Worm (Caenorhabditis elegans) whole organism, late embryonic: Measurements from ENCODE around the gene clh-5.
A peak's percentile ranks its signal among the peaks of the same experiment; 100 is the strongest.

Source experiments
- T23F11.4 ChIP-seq: fragments of 200-800 bp; sonication (Bioruptor generic); optimal IDR thresholded peaks from 2 replicates; lab custom pipeline; 2018; ENCODE audit warnings: mild to moderate bottlenecking, missing genetic modification characterization, missing compliant biosample characterization
- ahr-1 ChIP-seq: sonication (generic microtip); optimal IDR thresholded peaks from 2 replicates; lab custom pipeline; 2016; ENCODE audit warnings: missing genetic modification characterization, missing compliant biosample characterization
- ceh-14 ChIP-seq: sonication (generic microtip); optimal IDR thresholded peaks from 2 replicates; lab custom pipeline; 2016; ENCODE audit warnings: missing genotype, missing genetic modification characterization, missing compliant biosample characterization
- ceh-18 ChIP-seq: sonication (generic microtip); optimal IDR thresholded peaks from 2 replicates; lab custom pipeline; 2016; ENCODE audit warnings: missing genetic modification characterization, missing compliant biosample characterization
- ceh-19 ChIP-seq: fragments of 200-800 bp; sonication (Bioruptor generic); optimal IDR thresholded peaks from 2 replicates; lab custom pipeline; 2018; ENCODE audit warnings: mild to moderate bottlenecking, missing genetic modification characterization, missing compliant biosample characterization
- ceh-24 ChIP-seq: sonication (generic microtip); optimal IDR thresholded peaks from 2 replicates; lab custom pipeline; 2016; ENCODE audit warnings: mild to moderate bottlenecking, missing genetic modification characterization, missing compliant biosample characterization
- ceh-30 ChIP-seq: fragments of 150-350 bp; optimal IDR thresholded peaks from 2 replicates; lab custom pipeline; 2014; ENCODE audit warnings: missing biosample characterization, missing genetic modification characterization
- ceh-45 ChIP-seq: fragments of 200-800 bp; sonication (Bioruptor generic); IDR thresholded peaks from 2 replicates; pipeline ENCODE4 v1.3.6; 2022; ENCODE audit warnings: missing genetic modification reagents, missing genetic modification characterization, missing compliant biosample characterization
- che-1 ChIP-seq: sonication (generic microtip); optimal IDR thresholded peaks from 2 replicates; lab custom pipeline; 2016; ENCODE audit warnings: mild to moderate bottlenecking, missing genetic modification characterization, missing compliant biosample characterization
- dmd-4 ChIP-seq: sonication (generic microtip); optimal IDR thresholded peaks from 2 replicates; lab custom pipeline; 2016; ENCODE audit warnings: borderline replicate concordance, missing genetic modification characterization, missing compliant biosample characterization
- dve-1 ChIP-seq: sonication (generic microtip); optimal IDR thresholded peaks from 2 replicates; lab custom pipeline; 2017; ENCODE audit warnings: antibody characterized with exemption, mild to moderate bottlenecking, missing genetic modification characterization, missing compliant biosample characterization
- elt-4 ChIP-seq: sonication (generic microtip); optimal IDR thresholded peaks from 2 replicates; lab custom pipeline; 2016; ENCODE audit warnings: missing genetic modification characterization, missing compliant biosample characterization
- ets-4 ChIP-seq: sonication (generic microtip); optimal IDR thresholded peaks from 2 replicates; lab custom pipeline; 2016; ENCODE audit warnings: missing genetic modification characterization, missing compliant biosample characterization
- fax-1 ChIP-seq: sonication (generic microtip); optimal IDR thresholded peaks from 2 replicates; lab custom pipeline; 2016; ENCODE audit warnings: missing genotype, missing genetic modification characterization, missing compliant biosample characterization
- fkh-10 ChIP-seq: fragments of 150-350 bp; optimal IDR thresholded peaks from 2 replicates; lab custom pipeline; 2014; ENCODE audit warnings: missing biosample characterization, missing genetic modification reagents, missing genetic modification characterization
- fkh-6 ChIP-seq: sonication (generic microtip); optimal IDR thresholded peaks from 2 replicates; lab custom pipeline; 2016; ENCODE audit warnings: missing genetic modification characterization, missing compliant biosample characterization
- hlh-13 ChIP-seq: fragments of 200-800 bp; sonication (Bioruptor generic); optimal IDR thresholded peaks from 2 replicates; lab custom pipeline; 2018; ENCODE audit warnings: mild to moderate bottlenecking, missing genetic modification characterization, missing compliant biosample characterization
- hlh-15 ChIP-seq: sonication (generic microtip); optimal IDR thresholded peaks from 2 replicates; lab custom pipeline; 2016; ENCODE audit warnings: missing genetic modification characterization, missing compliant biosample characterization
- hlh-30 ChIP-seq: sonication (generic microtip); optimal IDR thresholded peaks from 2 replicates; lab custom pipeline; 2017; ENCODE audit warnings: antibody characterized with exemption, missing genetic modification characterization, missing compliant biosample characterization; ENCODE audit not compliant: insufficient read depth
- hlh-6 ChIP-seq: sonication (generic microtip); optimal IDR thresholded peaks from 2 replicates; lab custom pipeline; 2016; ENCODE audit warnings: missing genotype, missing genetic modification characterization, missing compliant biosample characterization
- hlh-8 ChIP-seq: sonication (generic microtip); optimal IDR thresholded peaks from 2 replicates; lab custom pipeline; 2016; ENCODE audit warnings: missing genotype, missing genetic modification characterization, missing compliant biosample characterization
- madf-2 ChIP-seq: sonication (generic microtip); optimal IDR thresholded peaks from 2 replicates; lab custom pipeline; 2017; ENCODE audit warnings: missing genetic modification characterization, missing compliant biosample characterization
- mec-3 ChIP-seq: sonication (generic microtip); optimal IDR thresholded peaks from 2 replicates; lab custom pipeline; 2016; ENCODE audit warnings: borderline replicate concordance, missing genetic modification characterization, missing compliant biosample characterization
- nhr-11 ChIP-seq: fragments of 150-350 bp; optimal IDR thresholded peaks from 2 replicates; lab custom pipeline; 2014; ENCODE audit warnings: missing biosample characterization, missing genetic modification characterization
- npax-4 ChIP-seq: sonication (generic microtip); optimal IDR thresholded peaks from 2 replicates; lab custom pipeline; 2016; ENCODE audit warnings: missing genetic modification characterization, missing compliant biosample characterization
- pag-3 ChIP-seq: sonication (generic microtip); optimal IDR thresholded peaks from 2 replicates; lab custom pipeline; 2016; ENCODE audit warnings: missing compliant biosample characterization, missing genetic modification characterization, borderline replicate concordance
- pha-2 ChIP-seq: sonication (generic microtip); optimal IDR thresholded peaks from 2 replicates; lab custom pipeline; 2017; ENCODE audit warnings: mild to moderate bottlenecking, missing genetic modification characterization, missing compliant biosample characterization
- pqm-1 ChIP-seq: sonication (generic microtip); optimal IDR thresholded peaks from 2 replicates; lab custom pipeline; 2016; ENCODE audit warnings: missing genetic modification characterization, missing compliant biosample characterization
- pros-1 ChIP-seq: fragments of 150-350 bp; optimal IDR thresholded peaks from 2 replicates; lab custom pipeline; 2014; ENCODE audit warnings: missing biosample characterization, missing genetic modification reagents, missing genetic modification characterization
- ref-2 ChIP-seq: sonication (generic microtip); optimal IDR thresholded peaks from 2 replicates; lab custom pipeline; 2016; ENCODE audit warnings: missing genetic modification characterization, missing compliant biosample characterization
- rnt-1 ChIP-seq: sonication (generic microtip); optimal IDR thresholded peaks from 2 replicates; lab custom pipeline; 2016; ENCODE audit warnings: missing genetic modification characterization, missing compliant biosample characterization
- tbx-2 ChIP-seq: sonication (generic microtip); optimal IDR thresholded peaks from 2 replicates; lab custom pipeline; 2016; ENCODE audit warnings: missing genetic modification characterization, missing compliant biosample characterization
- tbx-7 ChIP-seq: sonication (generic microtip); optimal IDR thresholded peaks from 2 replicates; lab custom pipeline; 2016; ENCODE audit warnings: missing genotype, missing genetic modification characterization, missing compliant biosample characterization
- ttx-3 ChIP-seq: sonication (generic microtip); optimal IDR thresholded peaks from 2 replicates; lab custom pipeline; 2016; ENCODE audit warnings: missing genetic modification reagents, missing genetic modification characterization, missing compliant biosample characterization
- unc-3 ChIP-seq, 2 experiments: fragments of 200-800 bp in 1 of 2; sonication (Bioruptor generic) in 1 of 2; sonication (generic microtip) in 1 of 2; conservative IDR thresholded peaks in 1 of 2; optimal IDR thresholded peaks in 1 of 2; 2 replicates each; pipeline versions ENCODE4 v1.3.6 to Lab custom; 2016 to 2022; ENCODE audit warnings: missing compliant biosample characterization in 2 of 2, missing genetic modification characterization in 2 of 2, missing genetic modification reagents in 1 of 2
- unc-42 ChIP-seq: sonication (generic microtip); optimal IDR thresholded peaks from 2 replicates; lab custom pipeline; 2016; ENCODE audit warnings: missing genotype, missing genetic modification characterization, missing compliant biosample characterization
- unc-55 ChIP-seq: sonication (generic microtip); optimal IDR thresholded peaks from 2 replicates; lab custom pipeline; 2017; ENCODE audit warnings: missing biosample characterization, missing genetic modification reagents, missing genetic modification characterization
- unc-86 ChIP-seq: sonication (generic microtip); optimal IDR thresholded peaks from 2 replicates; lab custom pipeline; 2016; ENCODE audit warnings: missing genetic modification characterization, missing compliant biosample characterization
- zip-5 ChIP-seq: sonication (generic microtip); optimal IDR thresholded peaks from 2 replicates; lab custom pipeline; 2016; ENCODE audit warnings: missing genetic modification characterization, missing compliant biosample characterization

clh-5 gene

DNA sequence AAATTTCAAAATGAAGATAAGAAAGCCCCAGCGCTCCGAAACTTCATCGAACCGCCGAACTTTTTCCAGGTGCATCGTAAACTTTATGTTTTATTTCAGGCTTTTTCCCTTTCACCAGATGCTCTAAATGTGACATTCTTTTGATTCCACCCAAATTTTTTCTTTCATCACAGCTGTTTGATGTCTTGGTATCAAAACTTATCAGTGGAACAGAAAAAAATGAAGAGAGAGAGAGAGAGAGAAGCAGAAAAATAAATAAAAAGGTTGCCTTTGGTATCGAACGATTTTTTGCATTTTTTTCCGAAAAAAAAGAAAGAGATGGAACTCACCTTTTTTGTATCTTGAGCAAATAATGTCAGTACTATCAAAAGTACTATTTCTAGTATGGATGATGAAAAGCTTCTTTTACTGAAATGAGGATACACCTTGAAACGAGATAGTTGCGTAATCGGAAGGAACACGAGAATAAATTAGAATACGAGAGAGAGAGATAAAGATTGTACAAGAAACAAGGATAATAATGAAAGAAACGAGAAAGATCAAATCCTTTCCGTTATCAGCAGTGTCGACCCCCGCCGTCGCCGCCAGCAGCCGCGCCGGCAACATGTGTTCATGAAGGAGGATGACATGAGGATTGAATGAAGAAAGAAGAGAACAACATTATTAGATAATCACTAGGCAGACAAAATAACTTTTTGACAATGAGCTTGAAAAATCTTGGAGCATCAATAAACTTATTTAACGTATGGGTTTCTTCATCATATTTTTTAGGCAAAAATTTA, 22.1 kb downstream of the clh-5 start:
- no peak for TF ChIP-seq pqm-1 (tag; lab: Kevin White, UChicago)
- TF ChIP-seq ceh-18 (tag; lab: Kevin White, UChicago): peak; percentile 35
- TF ChIP-seq rnt-1 (tag; lab: Kevin White, UChicago): no peak
- TF ChIP-seq unc-55: peak; percentile 32
- no peak for TF ChIP-seq T23F11.4 (GFP tag; lab: Kevin White, UChicago)
- TF ChIP-seq tbx-2 (tag; lab: Kevin White, UChicago): no peak
- no peak for TF ChIP-seq pros-1
- no peak for TF ChIP-seq unc-42 (tag; lab: Kevin White, UChicago)

DNA sequence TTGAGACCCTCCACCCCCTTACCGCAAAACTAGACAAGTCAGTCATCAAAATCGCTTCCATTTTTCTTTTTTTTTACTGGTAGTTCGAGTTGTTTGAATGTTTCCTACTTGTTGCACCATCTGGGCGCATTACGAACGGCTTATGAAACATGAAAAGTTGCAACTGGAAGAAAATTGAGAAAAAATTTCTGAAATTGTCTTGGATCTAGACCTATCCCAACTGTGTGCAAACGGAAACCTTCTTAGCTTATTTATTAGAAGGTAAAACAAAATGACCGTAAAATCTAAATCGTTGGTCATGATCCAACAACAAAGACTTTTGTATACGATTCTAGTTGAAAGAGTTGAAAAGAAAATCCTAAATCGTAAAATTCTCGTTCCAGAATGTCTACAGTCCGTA, 23.9 kb downstream of the clh-5 start:
- TF ChIP-seq ceh-19 (GFP tag; lab: Kevin White, UChicago): no peak
- no peak for TF ChIP-seq ttx-3 (tag; lab: Kevin White, UChicago)
- no peak for TF ChIP-seq unc-86 (tag; lab: Kevin White, UChicago)
- no peak for TF ChIP-seq madf-2

DNA sequence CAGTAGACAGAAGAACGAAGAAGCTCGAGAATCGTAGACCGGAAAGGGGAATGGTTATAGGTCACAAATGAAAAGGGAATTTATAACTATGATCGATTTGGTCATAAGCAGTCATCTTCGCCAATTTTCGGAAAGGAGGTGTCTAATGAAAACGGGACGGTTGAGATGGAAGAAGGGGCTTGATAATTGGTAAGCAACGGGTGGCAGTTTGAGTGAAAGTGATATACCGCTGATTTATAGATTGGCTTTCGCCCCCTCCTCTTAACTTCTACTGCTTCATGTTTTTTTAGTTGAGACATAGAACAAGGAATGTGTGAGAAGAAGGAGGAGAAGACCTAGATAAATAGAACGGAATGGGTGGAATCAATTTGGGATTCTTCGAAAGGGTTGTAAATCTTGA, 25.6 kb downstream of the clh-5 start:
- TF ChIP-seq hlh-13 (GFP tag; lab: Kevin White, UChicago) (no peak), ceh-19 (GFP tag; lab: Kevin White, UChicago) (no peak), hlh-30 (tag; lab: Kevin White, UChicago) (no peak), ceh-14 (tag; lab: Kevin White, UChicago) (no peak), fkh-10 (GFP tag; lab: Kevin White, UChicago) (no peak)

DNA sequence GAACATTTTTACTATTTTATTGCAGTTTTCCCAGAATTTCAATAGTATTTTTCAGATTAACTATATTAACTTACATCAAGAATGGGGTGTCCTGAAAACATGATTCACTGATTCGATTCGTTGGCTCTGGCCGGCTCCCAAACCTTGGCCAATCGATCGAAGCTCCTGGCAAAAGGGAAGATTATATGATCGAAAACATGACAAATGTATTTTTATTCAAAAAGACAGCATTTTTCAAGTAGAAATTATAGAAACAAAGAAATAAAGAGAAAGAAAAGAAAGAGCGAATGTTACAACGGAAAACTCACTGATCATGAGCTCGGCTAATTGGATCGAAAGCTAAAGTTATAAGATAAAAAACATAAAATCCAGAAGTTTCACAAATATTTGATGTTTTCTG, 27.7 kb downstream of the clh-5 start, which contains the start of gene T24B8.4:
Gene T24B8.4 (minus strand): TSS at position 101 of the 400 bp plus-strand sequence.
- TF ChIP-seq tbx-7 (tag; lab: Kevin White, UChicago): no peak
- TF ChIP-seq ceh-19 (GFP tag; lab: Kevin White, UChicago): no peak
- no peak for TF ChIP-seq mec-3 (tag; lab: Kevin White, UChicago)
- TF ChIP-seq pha-2 (tag; lab: Kevin White, UChicago): no peak
- TF ChIP-seq ets-4 (tag; lab: Kevin White, UChicago): no peak
- no peak for TF ChIP-seq elt-4 (tag; lab: Kevin White, UChicago)
- no peak for TF ChIP-seq hlh-6 (tag; lab: Kevin White, UChicago)
- TF ChIP-seq zip-5 (tag; lab: Kevin White, UChicago): no peak
- no peak for TF ChIP-seq hlh-15 (tag; lab: Kevin White, UChicago)
- TF ChIP-seq T23F11.4 (GFP tag; lab: Kevin White, UChicago): no peak
- TF ChIP-seq pag-3 (tag; lab: Kevin White, UChicago): no peak
- no peak for TF ChIP-seq dmd-4 (tag; lab: Kevin White, UChicago)
- no peak for TF ChIP-seq unc-3 (GFP tag; conservative IDR thresholded peaks at IDR 0.05; lab: Robert Waterston, UW)
- no peak for TF ChIP-seq unc-3 (tag; optimal IDR thresholded peaks at IDR 0.05; lab: Kevin White, UChicago)
- no peak for TF ChIP-seq unc-42 (tag; lab: Kevin White, UChicago)
- TF ChIP-seq nhr-11: no peak
- TF ChIP-seq fax-1 (tag; lab: Kevin White, UChicago): no peak
- TF ChIP-seq che-1 (tag; lab: Kevin White, UChicago): no peak
- TF ChIP-seq hlh-8 (tag; lab: Kevin White, UChicago): no peak
- no peak for TF ChIP-seq dve-1 (tag; lab: Kevin White, UChicago)
- TF ChIP-seq pros-1: no peak

DNA sequence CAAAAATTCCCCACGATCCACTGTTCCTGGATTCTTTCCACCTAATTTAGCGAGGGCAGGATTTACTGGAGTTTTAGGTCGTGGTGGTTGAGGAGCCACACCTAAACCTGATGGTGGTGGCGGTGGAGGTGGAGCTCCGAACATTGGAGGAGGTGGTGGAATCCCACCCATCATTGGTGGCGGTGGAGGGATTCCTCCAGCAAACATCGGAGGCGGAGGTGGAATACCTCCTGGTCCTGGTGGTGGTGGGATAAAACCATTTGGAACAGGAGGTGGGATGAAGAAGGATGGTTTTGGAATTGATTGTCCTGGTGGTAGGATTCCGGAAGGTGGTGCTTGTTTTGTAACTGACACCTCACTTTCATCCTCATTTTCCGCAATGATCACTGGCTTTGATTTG, 28.6 kb downstream of the clh-5 start:
- TF ChIP-seq pqm-1 (tag; lab: Kevin White, UChicago) (no peak), ceh-45 (GFP tag; lab: Robert Waterston, UW) (no peak), hlh-8 (tag; lab: Kevin White, UChicago) (no peak), ceh-24 (tag; lab: Kevin White, UChicago) (no peak), ahr-1 (tag; lab: Kevin White, UChicago) (no peak), tbx-2 (tag; lab: Kevin White, UChicago) (no peak), ceh-30 (tag; lab: Kevin White, UChicago) (no peak), npax-4 (tag; lab: Kevin White, UChicago) (no peak), ref-2 (tag; lab: Kevin White, UChicago) (no peak), pros-1 (no peak), fkh-6 (tag; lab: Kevin White, UChicago) (no peak)
